Fruit fly (Drosophila melanogaster) whole organism, wandering third instar larva: ENCODE measurements around the gene CG12009.

Experiments used
- Abd-B ChIP-seq: fragments of >200 bp; optimal IDR thresholded peaks from 2 replicates; lab custom pipeline; 2017; ENCODE audit warnings: missing biosample characterization, missing genetic modification characterization
- CG32264 ChIP-seq: fragments of 200-800 bp; sonication (Bioruptor generic); optimal IDR thresholded peaks from 2 replicates; lab custom pipeline; 2016; ENCODE audit warnings: missing biosample characterization, missing genetic modification characterization
- CG9705 ChIP-seq: fragments of 200-800 bp; sonication (Bioruptor generic); optimal IDR thresholded peaks from 2 replicates; lab custom pipeline; 2018; ENCODE audit warnings: missing biosample characterization, mild to moderate bottlenecking, missing genetic modification characterization
- Dfd ChIP-seq: fragments of >200 bp; optimal IDR thresholded peaks from 2 replicates; lab custom pipeline; 2017; ENCODE audit warnings: missing biosample characterization, missing genetic modification characterization
- Dif ChIP-seq: fragments of 200-275, 200-300 bp; sonication (Bioruptor generic); optimal IDR thresholded peaks from 2 replicates; lab custom pipeline; 2018; ENCODE audit warnings: missing biosample characterization, missing genetic modification characterization; ENCODE audit not compliant: partially characterized antibody
- GATAd ChIP-seq: sonication (Bioruptor generic); optimal IDR thresholded peaks from 2 replicates; lab custom pipeline; 2016; ENCODE audit warnings: missing biosample characterization, missing genetic modification characterization
- Hnf4 ChIP-seq: fragments of 200-800 bp; sonication (Bioruptor generic); optimal IDR thresholded peaks from 2 replicates; lab custom pipeline; 2016; ENCODE audit warnings: missing biosample characterization, mild to moderate bottlenecking, missing genetic modification characterization
- Hr78 ChIP-seq: fragments of >200 bp; optimal IDR thresholded peaks from 2 replicates; lab custom pipeline; 2017; ENCODE audit warnings: missing biosample characterization, missing genetic modification characterization
- Hr83 ChIP-seq: fragments of 200-300 bp; sonication (Bioruptor generic); optimal IDR thresholded peaks from 2 replicates; lab custom pipeline; 2016; ENCODE audit warnings: missing biosample characterization, mild to moderate bottlenecking, missing genetic modification characterization, moderate library complexity; ENCODE audit not compliant: poor library complexity, severe bottlenecking
- Jra ChIP-seq: sonication (Bioruptor generic); optimal IDR thresholded peaks from 2 replicates; lab custom pipeline; 2016; ENCODE audit warnings: missing biosample characterization, missing genetic modification characterization
- Mio ChIP-seq: sonication (Bioruptor generic); optimal IDR thresholded peaks from 2 replicates; lab custom pipeline; 2016; ENCODE audit warnings: missing biosample characterization, missing genetic modification characterization
- Myc ChIP-seq: fragments of >200 bp; optimal IDR thresholded peaks from 2 replicates; lab custom pipeline; 2017
- N ChIP-seq: fragments of >200 bp; optimal IDR thresholded peaks from 2 replicates; lab custom pipeline; 2018; ENCODE audit warnings: missing biosample characterization, missing external identifiers, missing genetic modification characterization
- OdsH ChIP-seq: fragments of 200-800 bp; sonication (Bioruptor generic); optimal IDR thresholded peaks from 2 replicates; lab custom pipeline; 2016; ENCODE audit warnings: missing biosample characterization, mild to moderate bottlenecking, missing genetic modification characterization
- Rel ChIP-seq, 2 experiments: fragments of 200-800 bp; sonication (Bioruptor generic) in 1 of 2; optimal IDR thresholded peaks; 2 replicates in 1 of 2; 3 replicates in 1 of 2; lab custom pipeline; 2016 to 2019; ENCODE audit warnings: mild to moderate bottlenecking in 2 of 2, missing biosample characterization in 2 of 2, missing genetic modification characterization in 2 of 2, moderate library complexity in 1 of 2
- Sp1 ChIP-seq: fragments of 200-800 bp; sonication (Bioruptor generic); optimal IDR thresholded peaks from 3 replicates; lab custom pipeline; 2019; ENCODE audit warnings: missing biosample characterization, mild to moderate bottlenecking, missing genetic modification characterization, moderate library complexity
- Vsx2 ChIP-seq: fragments of 200-300, 225-300 bp; sonication (Bioruptor generic); optimal IDR thresholded peaks from 2 replicates; lab custom pipeline; 2018; ENCODE audit warnings: missing biosample characterization, missing genetic modification characterization; ENCODE audit not compliant: partially characterized antibody
- br ChIP-seq: fragments of 200-800 bp; sonication (Bioruptor generic); optimal IDR thresholded peaks from 2 replicates; lab custom pipeline; 2016; ENCODE audit warnings: missing biosample characterization, missing genetic modification characterization
- brk ChIP-seq: fragments of 200-800 bp; sonication (Bioruptor generic); optimal IDR thresholded peaks from 2 replicates; lab custom pipeline; 2016; ENCODE audit warnings: missing biosample characterization, mild to moderate bottlenecking, missing genetic modification characterization
- dl ChIP-seq, 2 experiments: fragments of 175-275, 200-275 bp in 1 of 2; fragments of 200-275 bp in 1 of 2; sonication (Bioruptor generic); optimal IDR thresholded peaks; lab custom pipeline; 2018; ENCODE audit warnings: mild to moderate bottlenecking in 2 of 2, missing biosample characterization in 2 of 2, missing genetic modification characterization in 2 of 2, moderate library complexity in 2 of 2; ENCODE audit not compliant: partially characterized antibody in 2 of 2, insufficient read depth in 1 of 2
- dmrt93B ChIP-seq: fragments of 200-800 bp; sonication (Bioruptor generic); optimal IDR thresholded peaks from 2 replicates; lab custom pipeline; 2018; ENCODE audit warnings: missing biosample characterization, mild to moderate bottlenecking, missing genetic modification characterization
- dsf ChIP-seq: sonication (Bioruptor generic); optimal IDR thresholded peaks from 2 replicates; lab custom pipeline; 2016; ENCODE audit warnings: missing biosample characterization, missing genetic modification characterization, borderline replicate concordance
- ey ChIP-seq: fragments of 200-800 bp; sonication (Bioruptor generic); optimal IDR thresholded peaks from 2 replicates; lab custom pipeline; 2016; ENCODE audit warnings: missing biosample characterization, missing genetic modification characterization
- foxo ChIP-seq, 2 experiments: fragments of 200-800 bp; sonication (Bioruptor generic); optimal IDR thresholded peaks; 2 replicates in 1 of 2; 3 replicates in 1 of 2; lab custom pipeline; 2016 to 2017; ENCODE audit warnings: missing biosample characterization in 2 of 2, missing genetic modification characterization in 2 of 2
- fru ChIP-seq: fragments of 200-800 bp; sonication (Bioruptor generic); optimal IDR thresholded peaks from 3 replicates; lab custom pipeline; 2016; ENCODE audit warnings: missing biosample characterization, mild to moderate bottlenecking, missing genetic modification characterization
- h ChIP-seq: fragments of 200-800 bp; sonication (Bioruptor generic); optimal IDR thresholded peaks from 3 replicates; lab custom pipeline; 2016; ENCODE audit warnings: missing biosample characterization, mild to moderate bottlenecking, missing genetic modification characterization
- jim ChIP-seq: fragments of 175-275, 200-325 bp; sonication (Bioruptor generic); optimal IDR thresholded peaks from 2 replicates; lab custom pipeline; 2016; ENCODE audit warnings: missing biosample characterization, mild to moderate bottlenecking, missing genetic modification characterization
- psq ChIP-seq: fragments of 200-800 bp; sonication (Bioruptor generic); optimal IDR thresholded peaks from 3 replicates; lab custom pipeline; 2017; ENCODE audit warnings: missing biosample characterization, mild to moderate bottlenecking, missing genetic modification characterization, moderate library complexity
- rgr ChIP-seq: fragments of 200-800 bp; sonication (Bioruptor generic); optimal IDR thresholded peaks from 3 replicates; lab custom pipeline; 2016; ENCODE audit warnings: missing biosample characterization, mild to moderate bottlenecking, missing genetic modification characterization
- sage ChIP-seq: fragments of 200-800 bp; sonication (Bioruptor generic); optimal IDR thresholded peaks from 2 replicates; lab custom pipeline; 2016; ENCODE audit warnings: missing biosample characterization, mild to moderate bottlenecking, missing genetic modification characterization
- sv ChIP-seq: fragments of 200-800 bp; sonication (Bioruptor generic); optimal IDR thresholded peaks from 3 replicates; lab custom pipeline; 2016; ENCODE audit warnings: missing biosample characterization, missing genetic modification characterization
- tai ChIP-seq: sonication (Bioruptor generic); optimal IDR thresholded peaks from 2 replicates; lab custom pipeline; 2016; ENCODE audit warnings: missing biosample characterization, missing genetic modification characterization
- usp ChIP-seq: fragments of >200 bp; optimal IDR thresholded peaks from 2 replicates; lab custom pipeline; 2017; ENCODE audit warnings: missing biosample characterization, missing genetic modification characterization
- woc ChIP-seq: sonication (Bioruptor generic); optimal IDR thresholded peaks from 2 replicates; lab custom pipeline; 2016; ENCODE audit warnings: missing biosample characterization, mild to moderate bottlenecking, missing genetic modification characterization

Gene CG12009

dm6 chr3L:3329763-3330162 is 38.5 kb downstream of the CG12009 start, which contains the start of gene CG14961:
TSS of gene CG14961 (plus strand) at chr3L:3330063.
- TF ChIP-seq Vsx2 (GFP tag; lab: Kevin White, UChicago) (no peak), br (no peak), jim (GFP tag; lab: Kevin White, UChicago) (no peak)

dm6 chr3L:3334784-3335183 is 43.5 kb downstream of the CG12009 start, which contains the start of gene CG14969:
TSS of gene CG14969 (minus strand) at chr3L:3334978.
- TF ChIP-seq Mio (GFP tag; lab: Kevin White, UChicago) (no peak), Dif (GFP tag; lab: Kevin White, UChicago) (peak; percentile 96), CG32264 (GFP tag; lab: Kevin White, UChicago) (no peak), tai (no peak), Hr83 (GFP tag; lab: Kevin White, UChicago) (peak; percentile 3), Abd-B (GFP tag; lab: Kevin White, UChicago) (no peak), dmrt93B (GFP tag; lab: Kevin White, UChicago) (no peak), Hnf4 (GFP tag; lab: Kevin White, UChicago) (no peak), br (no peak), fru (GFP tag; lab: Kevin White, UChicago) (no peak), Jra (GFP tag; lab: Kevin White, UChicago) (no peak), foxo (GFP tag; optimal IDR thresholded peaks at IDR 0.05; lab: Kevin White, UChicago) (peak in 1 of 2 experiments; percentile 32), Vsx2 (GFP tag; lab: Kevin White, UChicago) (peak; percentile 99), brk (GFP tag; lab: Kevin White, UChicago) (no peak), Sp1 (GFP tag; lab: Kevin White, UChicago) (no peak), h (GFP tag; lab: Kevin White, UChicago) (no peak), sage (GFP tag; lab: Kevin White, UChicago) (no peak), Dfd (GFP tag; lab: Kevin White, UChicago) (no peak), Myc (lab: Kevin White, UChicago) (no peak), GATAd (GFP tag; lab: Kevin White, UChicago) (no peak), usp (GFP tag; lab: Kevin White, UChicago) (no peak), dl (GFP tag; optimal IDR thresholded peaks at IDR 0.05; lab: Kevin White, UChicago; ENCODE audit: insufficient read depth in 1 of 2, partially characterized antibody in 2 of 2) (peak; percentile 57 to 68), CG9705 (GFP tag; lab: Kevin White, UChicago) (no peak), psq (GFP tag; lab: Kevin White, UChicago) (no peak), jim (GFP tag; lab: Kevin White, UChicago) (no peak), dsf (GFP tag; lab: Kevin White, UChicago) (no peak), ey (no peak), rgr (GFP tag; lab: Kevin White, UChicago) (no peak), N (GFP tag; lab: Kevin White, UChicago) (no peak), OdsH (GFP tag; lab: Kevin White, UChicago) (no peak), woc (GFP tag; lab: Kevin White, UChicago) (no peak), Hr78 (GFP tag; lab: Kevin White, UChicago) (no peak)

dm6 chr3L:3335688-3336087 is 44.4 kb downstream of the CG12009 start, which contains the start of gene Drsl1:
TSS of gene Drsl1 (minus strand) at chr3L:3335788.
- TF ChIP-seq sv (GFP tag; lab: Kevin White, UChicago) = no peak
- TF ChIP-seq Hnf4 (GFP tag; lab: Kevin White, UChicago) = no peak
- no peak for TF ChIP-seq CG32264 (GFP tag; lab: Kevin White, UChicago)
- no peak for TF ChIP-seq h (GFP tag; lab: Kevin White, UChicago)
- no peak for TF ChIP-seq Abd-B (GFP tag; lab: Kevin White, UChicago)
- TF ChIP-seq dl (GFP tag; optimal IDR thresholded peaks at IDR 0.05; lab: Kevin White, UChicago; ENCODE audit: insufficient read depth in 1 of 2, partially characterized antibody in 2 of 2) = no peak
- no peak for TF ChIP-seq rgr (GFP tag; lab: Kevin White, UChicago)
- no peak for TF ChIP-seq GATAd (GFP tag; lab: Kevin White, UChicago)
- TF ChIP-seq Vsx2 (GFP tag; lab: Kevin White, UChicago) = no peak
- no peak for TF ChIP-seq OdsH (GFP tag; lab: Kevin White, UChicago)
- no peak for TF ChIP-seq brk (GFP tag; lab: Kevin White, UChicago)
- TF ChIP-seq Jra (GFP tag; lab: Kevin White, UChicago) = no peak
- no peak for TF ChIP-seq Hr83 (GFP tag; lab: Kevin White, UChicago)
- no peak for TF ChIP-seq tai
- no peak for TF ChIP-seq Dfd (GFP tag; lab: Kevin White, UChicago)
- TF ChIP-seq Rel (GFP tag; optimal IDR thresholded peaks at IDR 0.05; lab: Kevin White, UChicago) = no peak
- TF ChIP-seq Rel (tag; optimal IDR thresholded peaks at IDR 0.05; lab: Kevin White, UChicago) = no peak
- no peak for TF ChIP-seq ey
- TF ChIP-seq Myc (lab: Kevin White, UChicago) = no peak
- no peak for TF ChIP-seq dsf (GFP tag; lab: Kevin White, UChicago)
- no peak for TF ChIP-seq Dif (GFP tag; lab: Kevin White, UChicago)
- TF ChIP-seq, all 38 proteins: peak for 0
